Fruit fly (Drosophila melanogaster) S2 (cell line): ENCODE results near the gene CG14866.

Experiments
- CG8478 ChIP-seq: fragments of >200 bp; optimal IDR thresholded peaks from 2 replicates; lab custom pipeline; 2018
- CTCF ChIP-seq, 2 experiments: fragments of >200 bp; optimal IDR thresholded peaks; 2 replicates each; lab custom pipeline; 2018

dm6 chr3R:15339111-15339510, 22.8 kb downstream of the CG14866 start:
- TF ChIP-seq CG8478 (no peak), CTCF (optimal IDR thresholded peaks at IDR 0.05; lab: Kevin White, UChicago) (no peak)
